Worm (Caenorhabditis elegans) whole organism, late embryonic: ENCODE results near the gene ant-1.4.

Source experiments
- C08G9.2 ChIP-seq: sonication (generic microtip); optimal IDR thresholded peaks from 2 replicates; lab custom pipeline; 2016; ENCODE audit warnings: mild to moderate bottlenecking, missing genetic modification characterization, moderate library complexity, missing compliant biosample characterization
- C38D4.7 ChIP-seq: fragments of 200-800 bp; sonication (Bioruptor generic); optimal IDR thresholded peaks from 2 replicates; lab custom pipeline; 2018; ENCODE audit warnings: mild to moderate bottlenecking, missing genetic modification characterization, moderate library complexity, missing compliant biosample characterization
- F13H6.1 ChIP-seq: sonication (generic microtip); optimal IDR thresholded peaks from 2 replicates; lab custom pipeline; 2016; ENCODE audit warnings: missing genetic modification characterization, missing compliant biosample characterization
- K02D7.2 ChIP-seq: sonication (generic microtip); optimal IDR thresholded peaks from 2 replicates; lab custom pipeline; 2017; ENCODE audit warnings: mild to moderate bottlenecking, missing genetic modification characterization, missing compliant biosample characterization
- K09A11.1 ChIP-seq: sonication (generic microtip); optimal IDR thresholded peaks from 2 replicates; lab custom pipeline; 2017; ENCODE audit warnings: antibody characterized with exemption, mild to moderate bottlenecking, missing genetic modification characterization, missing compliant biosample characterization; ENCODE audit not compliant: insufficient read depth
- T23F11.4 ChIP-seq: fragments of 200-800 bp; sonication (Bioruptor generic); optimal IDR thresholded peaks from 2 replicates; lab custom pipeline; 2018; ENCODE audit warnings: mild to moderate bottlenecking, missing genetic modification characterization, missing compliant biosample characterization
- Y22D7AL.16 ChIP-seq: sonication (generic microtip); optimal IDR thresholded peaks from 2 replicates; lab custom pipeline; 2016; ENCODE audit warnings: missing genetic modification characterization, missing compliant biosample characterization
- ahr-1 ChIP-seq: sonication (generic microtip); optimal IDR thresholded peaks from 2 replicates; lab custom pipeline; 2016; ENCODE audit warnings: missing genetic modification characterization, missing compliant biosample characterization
- ama-1 ChIP-seq: fragments of 150-350 bp; optimal IDR thresholded peaks from 2 replicates; lab custom pipeline; 2014
- ceh-14 ChIP-seq: sonication (generic microtip); optimal IDR thresholded peaks from 2 replicates; lab custom pipeline; 2016; ENCODE audit warnings: missing genotype, missing genetic modification characterization, missing compliant biosample characterization
- ceh-18 ChIP-seq: sonication (generic microtip); optimal IDR thresholded peaks from 2 replicates; lab custom pipeline; 2016; ENCODE audit warnings: missing genetic modification characterization, missing compliant biosample characterization
- ceh-19 ChIP-seq: fragments of 200-800 bp; sonication (Bioruptor generic); optimal IDR thresholded peaks from 2 replicates; lab custom pipeline; 2018; ENCODE audit warnings: mild to moderate bottlenecking, missing genetic modification characterization, missing compliant biosample characterization
- ceh-2 ChIP-seq: sonication (generic microtip); optimal IDR thresholded peaks from 2 replicates; lab custom pipeline; 2016; ENCODE audit warnings: missing genotype, missing genetic modification characterization, missing compliant biosample characterization
- ceh-22 ChIP-seq: sonication (generic microtip); optimal IDR thresholded peaks from 2 replicates; lab custom pipeline; 2017; ENCODE audit warnings: missing biosample characterization, missing genetic modification characterization
- ceh-30 ChIP-seq: fragments of 150-350 bp; optimal IDR thresholded peaks from 2 replicates; lab custom pipeline; 2014; ENCODE audit warnings: missing biosample characterization, missing genetic modification characterization
- ceh-31 ChIP-seq: sonication (generic microtip); optimal IDR thresholded peaks from 2 replicates; lab custom pipeline; 2016; ENCODE audit warnings: missing genetic modification characterization, missing compliant biosample characterization
- ceh-34 ChIP-seq: sonication (generic microtip); optimal IDR thresholded peaks from 2 replicates; lab custom pipeline; 2016; ENCODE audit warnings: mild to moderate bottlenecking, missing genetic modification characterization, missing compliant biosample characterization
- ceh-48 ChIP-seq: sonication (generic microtip); optimal IDR thresholded peaks from 2 replicates; lab custom pipeline; 2016; ENCODE audit warnings: missing genetic modification characterization, inconsistent platforms, missing compliant biosample characterization
- ceh-6 ChIP-seq: fragments of 200-800 bp; sonication (Bioruptor generic); optimal IDR thresholded peaks from 2 replicates; lab custom pipeline; 2018; ENCODE audit warnings: mild to moderate bottlenecking, missing genetic modification characterization, missing compliant biosample characterization
- che-1 ChIP-seq: sonication (generic microtip); optimal IDR thresholded peaks from 2 replicates; lab custom pipeline; 2016; ENCODE audit warnings: mild to moderate bottlenecking, missing genetic modification characterization, missing compliant biosample characterization
- elt-4 ChIP-seq: sonication (generic microtip); optimal IDR thresholded peaks from 2 replicates; lab custom pipeline; 2016; ENCODE audit warnings: missing genetic modification characterization, missing compliant biosample characterization
- ets-4 ChIP-seq: sonication (generic microtip); optimal IDR thresholded peaks from 2 replicates; lab custom pipeline; 2016; ENCODE audit warnings: missing genetic modification characterization, missing compliant biosample characterization
- fax-1 ChIP-seq: sonication (generic microtip); optimal IDR thresholded peaks from 2 replicates; lab custom pipeline; 2016; ENCODE audit warnings: missing genotype, missing genetic modification characterization, missing compliant biosample characterization
- fkh-10 ChIP-seq: fragments of 150-350 bp; optimal IDR thresholded peaks from 2 replicates; lab custom pipeline; 2014; ENCODE audit warnings: missing biosample characterization, missing genetic modification reagents, missing genetic modification characterization
- hlh-15 ChIP-seq: sonication (generic microtip); optimal IDR thresholded peaks from 2 replicates; lab custom pipeline; 2016; ENCODE audit warnings: missing genetic modification characterization, missing compliant biosample characterization
- hlh-6 ChIP-seq: sonication (generic microtip); optimal IDR thresholded peaks from 2 replicates; lab custom pipeline; 2016; ENCODE audit warnings: missing genotype, missing genetic modification characterization, missing compliant biosample characterization
- hlh-8 ChIP-seq: sonication (generic microtip); optimal IDR thresholded peaks from 2 replicates; lab custom pipeline; 2016; ENCODE audit warnings: missing genotype, missing genetic modification characterization, missing compliant biosample characterization
- lim-6 ChIP-seq: sonication (generic microtip); optimal IDR thresholded peaks from 2 replicates; lab custom pipeline; 2016; ENCODE audit warnings: missing genetic modification characterization, missing compliant biosample characterization
- lin-11 ChIP-seq: fragments of 200-800 bp; sonication (Bioruptor generic); optimal IDR thresholded peaks from 2 replicates; lab custom pipeline; 2018; ENCODE audit warnings: mild to moderate bottlenecking, missing genetic modification characterization, missing compliant biosample characterization
- madf-2 ChIP-seq: sonication (generic microtip); optimal IDR thresholded peaks from 2 replicates; lab custom pipeline; 2017; ENCODE audit warnings: missing genetic modification characterization, missing compliant biosample characterization
- mec-3 ChIP-seq: sonication (generic microtip); optimal IDR thresholded peaks from 2 replicates; lab custom pipeline; 2016; ENCODE audit warnings: borderline replicate concordance, missing genetic modification characterization, missing compliant biosample characterization
- nfya-1 ChIP-seq: sonication (generic microtip); optimal IDR thresholded peaks from 2 replicates; lab custom pipeline; 2017; ENCODE audit warnings: missing genetic modification characterization, mild to moderate bottlenecking, missing compliant biosample characterization, antibody characterized with exemption, moderate library complexity
- nhr-11 ChIP-seq: fragments of 150-350 bp; optimal IDR thresholded peaks from 2 replicates; lab custom pipeline; 2014; ENCODE audit warnings: missing biosample characterization, missing genetic modification characterization
- nhr-232 ChIP-seq: sonication (generic microtip); optimal IDR thresholded peaks from 2 replicates; lab custom pipeline; 2016; ENCODE audit warnings: missing genetic modification characterization, missing compliant biosample characterization
- pag-3 ChIP-seq: sonication (generic microtip); optimal IDR thresholded peaks from 2 replicates; lab custom pipeline; 2016; ENCODE audit warnings: missing compliant biosample characterization, missing genetic modification characterization, borderline replicate concordance
- pat-9 ChIP-seq: fragments of 200-800 bp; sonication (Bioruptor generic); optimal IDR thresholded peaks from 2 replicates; lab custom pipeline; 2018; ENCODE audit warnings: mild to moderate bottlenecking, missing genetic modification characterization, moderate library complexity, missing compliant biosample characterization
- pax-1 ChIP-seq: fragments of 150-350 bp; optimal IDR thresholded peaks from 2 replicates; lab custom pipeline; 2014; ENCODE audit warnings: missing biosample characterization, missing genetic modification characterization
- pha-2 ChIP-seq: sonication (generic microtip); optimal IDR thresholded peaks from 2 replicates; lab custom pipeline; 2017; ENCODE audit warnings: mild to moderate bottlenecking, missing genetic modification characterization, missing compliant biosample characterization
- pha-4 ChIP-seq: fragments of 150-350 bp; optimal IDR thresholded peaks from 2 replicates; lab custom pipeline; 2018; ENCODE audit warnings: missing biosample characterization, missing genetic modification reagents, missing genetic modification characterization
- pqm-1 ChIP-seq: sonication (generic microtip); optimal IDR thresholded peaks from 2 replicates; lab custom pipeline; 2016; ENCODE audit warnings: missing genetic modification characterization, missing compliant biosample characterization
- pros-1 ChIP-seq: fragments of 150-350 bp; optimal IDR thresholded peaks from 2 replicates; lab custom pipeline; 2014; ENCODE audit warnings: missing biosample characterization, missing genetic modification reagents, missing genetic modification characterization
- ref-2 ChIP-seq: sonication (generic microtip); optimal IDR thresholded peaks from 2 replicates; lab custom pipeline; 2016; ENCODE audit warnings: missing genetic modification characterization, missing compliant biosample characterization
- sdc-2 ChIP-seq: sonication (generic microtip); optimal IDR thresholded peaks from 2 replicates; lab custom pipeline; 2016; ENCODE audit warnings: missing genotype, missing genetic modification characterization, missing compliant biosample characterization
- sox-4 ChIP-seq: sonication (generic microtip); optimal IDR thresholded peaks from 2 replicates; lab custom pipeline; 2017; ENCODE audit warnings: mild to moderate bottlenecking, missing genetic modification characterization, inconsistent platforms, missing compliant biosample characterization
- syd-9 ChIP-seq: sonication (generic microtip); optimal IDR thresholded peaks from 2 replicates; lab custom pipeline; 2016; ENCODE audit warnings: mild to moderate bottlenecking, missing genetic modification characterization, moderate library complexity, missing compliant biosample characterization
- tbx-2 ChIP-seq: sonication (generic microtip); optimal IDR thresholded peaks from 2 replicates; lab custom pipeline; 2016; ENCODE audit warnings: missing genetic modification characterization, missing compliant biosample characterization
- ttx-3 ChIP-seq: sonication (generic microtip); optimal IDR thresholded peaks from 2 replicates; lab custom pipeline; 2016; ENCODE audit warnings: missing genetic modification reagents, missing genetic modification characterization, missing compliant biosample characterization
- unc-42 ChIP-seq: sonication (generic microtip); optimal IDR thresholded peaks from 2 replicates; lab custom pipeline; 2016; ENCODE audit warnings: missing genotype, missing genetic modification characterization, missing compliant biosample characterization
- unc-55 ChIP-seq: sonication (generic microtip); optimal IDR thresholded peaks from 2 replicates; lab custom pipeline; 2017; ENCODE audit warnings: missing biosample characterization, missing genetic modification reagents, missing genetic modification characterization
- unc-86 ChIP-seq: sonication (generic microtip); optimal IDR thresholded peaks from 2 replicates; lab custom pipeline; 2016; ENCODE audit warnings: missing genetic modification characterization, missing compliant biosample characterization
- ztf-16 ChIP-seq: sonication (generic microtip); optimal IDR thresholded peaks from 2 replicates; lab custom pipeline; 2017; ENCODE audit warnings: missing genetic modification characterization, missing compliant biosample characterization

Gene ant-1.4

DNA sequence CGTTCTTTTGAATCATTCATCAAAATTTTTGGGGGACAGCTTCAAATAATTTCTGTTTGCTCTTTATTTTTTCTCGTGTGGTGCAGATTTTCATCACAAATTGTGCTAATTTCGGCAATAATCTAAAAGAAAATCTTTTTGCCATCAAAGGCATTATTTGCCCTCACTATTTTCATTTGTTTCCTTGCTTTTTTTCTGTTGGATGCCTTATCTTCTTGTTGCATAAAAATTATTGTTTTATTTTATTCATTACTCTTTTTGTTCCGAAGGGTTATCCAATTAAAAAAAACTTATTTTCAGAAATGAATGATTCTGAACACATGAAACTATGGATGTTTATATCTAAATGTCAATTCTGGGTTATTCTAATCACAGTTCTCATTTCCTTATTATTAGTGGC is 13.2 kb downstream of the ant-1.4 start, which contains the start of gene T01B11.1:
Gene T01B11.1 (plus strand): TSS at position 301 of the 400 bp plus-strand sequence.
- no peak for TF ChIP-seq Y22D7AL.16 (tag; lab: Kevin White, UChicago)
- no peak for TF ChIP-seq ztf-16 (tag; lab: Kevin White, UChicago)
- no peak for TF ChIP-seq pag-3
- TF ChIP-seq K02D7.2 (tag; lab: Kevin White, UChicago): no peak
- TF ChIP-seq ceh-22 (tag; lab: Kevin White, UChicago): no peak
- no peak for TF ChIP-seq nfya-1
- no peak for TF ChIP-seq hlh-6 (tag; lab: Kevin White, UChicago)
- no peak for TF ChIP-seq lin-11
- no peak for TF ChIP-seq fax-1 (tag; lab: Kevin White, UChicago)
- TF ChIP-seq pha-2 (tag; lab: Kevin White, UChicago): no peak
- TF ChIP-seq nhr-232: no peak
- TF ChIP-seq ceh-30: no peak
- no peak for TF ChIP-seq K09A11.1 (tag; lab: Kevin White, UChicago)
- no peak for TF ChIP-seq hlh-8 (tag; lab: Kevin White, UChicago)
- no peak for TF ChIP-seq elt-4 (tag; lab: Kevin White, UChicago)
- TF ChIP-seq ceh-19: no peak

DNA sequence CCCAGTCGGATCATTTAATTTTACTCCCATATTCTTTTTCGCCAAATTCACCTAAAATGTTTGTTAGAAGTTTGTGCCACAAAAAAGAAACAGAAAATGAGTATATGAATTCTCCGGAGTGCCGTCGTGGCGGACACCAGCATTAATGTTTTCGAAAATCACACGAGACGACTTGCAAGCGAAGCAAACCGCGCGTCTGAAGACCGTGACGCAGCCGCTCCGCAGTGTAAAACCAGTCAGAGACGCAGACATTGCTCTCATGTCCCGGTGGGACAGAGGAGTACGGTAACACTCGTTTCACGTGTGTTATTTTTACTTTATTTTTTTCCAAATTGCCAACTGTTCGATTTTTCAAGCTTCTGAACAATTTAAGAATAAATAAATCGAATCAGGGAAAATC is 27.4 kb downstream of the ant-1.4 start, which contains the start of the genes T26A8.4 and pdtf-1:
Gene T26A8.4 (minus strand): TSS at position 185 of the 400 bp plus-strand sequence.
Gene pdtf-1 (plus strand): TSS at position 330 of the 400 bp plus-strand sequence.
- no peak for TF ChIP-seq sox-4 (tag; lab: Kevin White, UChicago)
- TF ChIP-seq F13H6.1 (tag; lab: Kevin White, UChicago): no peak
- TF ChIP-seq ceh-34: peak; percentile 70
- no peak for TF ChIP-seq hlh-6 (tag; lab: Kevin White, UChicago)
- peak; percentile 66 for TF ChIP-seq pros-1
- no peak for TF ChIP-seq nhr-11 (tag; lab: Kevin White, UChicago)
- TF ChIP-seq C38D4.7 (GFP tag; lab: Kevin White, UChicago): no peak
- TF ChIP-seq elt-4 (tag; lab: Kevin White, UChicago): no peak
- TF ChIP-seq pha-4 (tag; lab: Kevin White, UChicago): no peak
- peak; percentile 11 for TF ChIP-seq ceh-48 (tag; lab: Kevin White, UChicago)
- no peak for TF ChIP-seq fax-1 (tag; lab: Kevin White, UChicago)
- no peak for TF ChIP-seq ceh-30
- TF ChIP-seq ref-2 (tag; lab: Kevin White, UChicago): peak; percentile 91
- peak; percentile 94 for TF ChIP-seq pax-1 (tag; lab: Kevin White, UChicago)
- no peak for TF ChIP-seq che-1 (tag; lab: Kevin White, UChicago)
- peak; percentile 65 for TF ChIP-seq tbx-2 (tag; lab: Kevin White, UChicago)
- TF ChIP-seq lin-11: peak; percentile 6
- TF ChIP-seq ceh-18 (tag; lab: Kevin White, UChicago): peak; percentile 85
- no peak for TF ChIP-seq nhr-232
- no peak for TF ChIP-seq lim-6 (tag; lab: Kevin White, UChicago)
- no peak for TF ChIP-seq hlh-15 (tag; lab: Kevin White, UChicago)
- no peak for TF ChIP-seq ztf-16 (tag; lab: Kevin White, UChicago)
- TF ChIP-seq pat-9 (tag; lab: Kevin White, UChicago): peak; percentile 41
- TF ChIP-seq T23F11.4 (GFP tag; lab: Kevin White, UChicago): peak; percentile 15
- no peak for TF ChIP-seq C08G9.2 (tag; lab: Kevin White, UChicago)
- peak; percentile 1 for TF ChIP-seq ceh-2 (tag; lab: Kevin White, UChicago)
- TF ChIP-seq ama-1 (lab: Kevin White, UChicago): peak; percentile 92
- no peak for TF ChIP-seq mec-3 (tag; lab: Kevin White, UChicago)
- TF ChIP-seq ceh-31 (tag; lab: Kevin White, UChicago): peak; percentile 72
- TF ChIP-seq ceh-14 (tag; lab: Kevin White, UChicago): no peak
- peak; percentile 26 for TF ChIP-seq fkh-10 (GFP tag; lab: Kevin White, UChicago)
- TF ChIP-seq ceh-19: peak; percentile 45
- TF ChIP-seq syd-9: peak; percentile 37
- peak; percentile 7 for TF ChIP-seq unc-86 (tag; lab: Kevin White, UChicago)
- TF ChIP-seq ets-4 (tag; lab: Kevin White, UChicago): peak; percentile 29
- peak; percentile 99 for TF ChIP-seq nfya-1
- peak; percentile 87 for TF ChIP-seq unc-55
- TF ChIP-seq madf-2 (tag; lab: Kevin White, UChicago): peak; percentile 31
- peak; percentile 70 for TF ChIP-seq unc-42
- no peak for TF ChIP-seq ahr-1 (tag; lab: Kevin White, UChicago)
- TF ChIP-seq ttx-3: no peak
- no peak for TF ChIP-seq pqm-1 (tag; lab: Kevin White, UChicago)
- TF ChIP-seq pag-3: no peak
- TF ChIP-seq hlh-8 (tag; lab: Kevin White, UChicago): no peak
- no peak for TF ChIP-seq pha-2 (tag; lab: Kevin White, UChicago)
- no peak for TF ChIP-seq sdc-2 (tag; lab: Kevin White, UChicago)
- TF ChIP-seq ceh-6: no peak
